Fruit fly (Drosophila melanogaster) whole organism, pupa: ENCODE results near the gene C15.

Source experiments
- CG10348 ChIP-seq: fragments of 200-800 bp; sonication (Bioruptor generic); IDR thresholded peaks from 2 replicates; pipeline ENCODE4 v1.3.6; 2022; ENCODE audit warnings: missing biosample characterization, missing genetic modification characterization
- CG12605 ChIP-seq: fragments of 200-800 bp; sonication (Bioruptor generic); IDR thresholded peaks from 2 replicates; pipeline ENCODE4 v1.3.6; 2022; ENCODE audit warnings: missing biosample characterization, missing genetic modification characterization
- CG13204 ChIP-seq: fragments of 200-800 bp; sonication (Bioruptor generic); optimal IDR thresholded peaks from 2 replicates; lab custom pipeline; 2018; ENCODE audit warnings: missing biosample characterization, mild to moderate bottlenecking, missing genetic modification characterization, moderate library complexity
- CG14655 ChIP-seq: fragments of 200-800 bp; sonication (Bioruptor generic); optimal IDR thresholded peaks from 3 replicates; lab custom pipeline; 2017; ENCODE audit warnings: mild to moderate bottlenecking, missing biosample characterization, missing genetic modification reagents, missing genetic modification characterization
- CG15710 ChIP-seq: fragments of 200-800 bp; sonication (Bioruptor generic); optimal IDR thresholded peaks from 2 replicates; lab custom pipeline; 2018; ENCODE audit warnings: missing biosample characterization, mild to moderate bottlenecking, missing genetic modification characterization, moderate library complexity
- CG17806 ChIP-seq: fragments of 200-800 bp; sonication (Bioruptor generic); optimal IDR thresholded peaks from 2 replicates; lab custom pipeline; 2018; ENCODE audit warnings: missing biosample characterization, mild to moderate bottlenecking, missing genetic modification characterization, moderate library complexity
- CG32121 ChIP-seq: fragments of 200-800 bp; sonication (Bioruptor generic); IDR thresholded peaks from 2 replicates; pipeline ENCODE4 v1.3.6; 2022; ENCODE audit warnings: missing biosample characterization, missing genetic modification characterization
- CG34367 ChIP-seq: fragments of 200-800 bp; sonication (Bioruptor generic); optimal IDR thresholded peaks from 2 replicates; lab custom pipeline; 2018; ENCODE audit warnings: missing biosample characterization, mild to moderate bottlenecking, missing genetic modification characterization
- CG4496 ChIP-seq: fragments of 200-800 bp; sonication (Bioruptor generic); IDR thresholded peaks from 3 replicates; pipeline ENCODE4 v1.3.6; 2022; ENCODE audit warnings: missing biosample characterization, missing genetic modification characterization
- CG8159 ChIP-seq: fragments of 200-800 bp; sonication (Bioruptor generic); optimal IDR thresholded peaks from 3 replicates; lab custom pipeline; 2018; ENCODE audit warnings: missing biosample characterization, mild to moderate bottlenecking, missing genetic modification characterization, moderate library complexity
- CG8301 ChIP-seq: fragments of 200-800 bp; sonication (Bioruptor generic); optimal IDR thresholded peaks from 2 replicates; lab custom pipeline; 2018; ENCODE audit warnings: missing biosample characterization, mild to moderate bottlenecking, missing genetic modification characterization
- CG9948 ChIP-seq: fragments of 200-800 bp; sonication (Bioruptor generic); optimal IDR thresholded peaks from 2 replicates; lab custom pipeline; 2018; ENCODE audit warnings: missing biosample characterization, mild to moderate bottlenecking, missing genetic modification characterization, moderate library complexity
- D1 ChIP-seq: fragments of 200-800 bp; sonication (Bioruptor generic); optimal IDR thresholded peaks from 2 replicates; lab custom pipeline; 2018; ENCODE audit warnings: missing biosample characterization, mild to moderate bottlenecking, missing genetic modification characterization, moderate library complexity
- EcR ChIP-seq: fragments of 200-800 bp; sonication (Bioruptor generic); optimal IDR thresholded peaks from 3 replicates; lab custom pipeline; 2019; ENCODE audit warnings: missing biosample characterization, missing genetic modification characterization, mild to moderate bottlenecking, moderate library complexity, missing genetic modification reagents
- Ets98B ChIP-seq: fragments of 200-800 bp; sonication (Bioruptor generic); IDR thresholded peaks from 2 replicates; pipeline ENCODE4 v1.3.6; 2022; ENCODE audit warnings: missing biosample characterization, missing genetic modification characterization
- Pif1A ChIP-seq: fragments of 200-800 bp; sonication (Bioruptor generic); optimal IDR thresholded peaks from 3 replicates; lab custom pipeline; 2016; ENCODE audit warnings: missing biosample characterization, missing genetic modification characterization
- Pif1B ChIP-seq: fragments of 200-800 bp; sonication (Bioruptor generic); optimal IDR thresholded peaks from 3 replicates; lab custom pipeline; 2016; ENCODE audit warnings: missing biosample characterization, missing genetic modification characterization
- Snoo ChIP-seq: fragments of 200-800 bp; sonication (Bioruptor generic); optimal IDR thresholded peaks from 3 replicates; lab custom pipeline; 2017; ENCODE audit warnings: missing biosample characterization, mild to moderate bottlenecking, missing genetic modification characterization, inconsistent platforms
- fd96Ca ChIP-seq: fragments of 200-800 bp; sonication (Bioruptor generic); IDR thresholded peaks from 3 replicates; pipeline ENCODE4 v1.3.6; 2022; ENCODE audit warnings: missing biosample characterization, missing genetic modification characterization
- gl ChIP-seq: fragments of 200-800 bp; sonication (Bioruptor generic); optimal IDR thresholded peaks from 2 replicates; lab custom pipeline; 2018; ENCODE audit warnings: missing biosample characterization, mild to moderate bottlenecking, missing genetic modification characterization
- rn ChIP-seq: fragments of 200-800 bp; sonication (Bioruptor generic); IDR thresholded peaks from 2 replicates; pipeline ENCODE4 v1.3.6; 2022; ENCODE audit warnings: missing biosample characterization, missing genetic modification characterization

Gene C15

DNA sequence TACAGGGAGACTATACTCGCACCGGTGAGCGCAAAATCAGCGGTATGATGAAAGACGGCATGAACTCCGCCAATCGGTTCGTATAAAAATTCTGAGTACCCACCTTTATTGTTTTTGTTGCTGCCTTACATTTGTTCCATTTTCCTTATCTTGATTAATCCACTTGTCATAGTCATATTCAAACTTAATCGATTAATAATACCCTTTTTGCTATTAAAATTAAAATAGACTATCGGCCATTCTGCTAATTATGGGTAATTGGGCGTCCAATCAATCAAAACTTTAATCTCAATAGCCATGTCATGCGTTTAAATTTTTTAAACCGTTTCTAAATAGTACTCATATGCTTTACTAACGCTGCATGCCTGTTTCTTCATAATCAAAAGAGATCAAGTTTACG, 24.8 kb downstream of the C15 start:
- TF ChIP-seq D1 (tag; lab: Kevin White, UChicago), result no peak
- TF ChIP-seq CG17806 (tag; lab: Kevin White, UChicago), result no peak
- no peak for TF ChIP-seq Pif1A
- TF ChIP-seq CG4496, result no peak
- TF ChIP-seq Ets98B (GFP tag; lab: Robert Waterston, UW), result no peak
- TF ChIP-seq CG13204 (GFP tag; lab: Kevin White, UChicago), result no peak
- no peak for TF ChIP-seq CG12605
- TF ChIP-seq CG34367, result no peak
- TF ChIP-seq fd96Ca (GFP tag; lab: Robert Waterston, UW), result no peak
- TF ChIP-seq Snoo (tag; lab: Kevin White, UChicago), result no peak
- TF ChIP-seq gl (tag; lab: Kevin White, UChicago), result no peak
- no peak for TF ChIP-seq CG10348 (GFP tag; lab: Robert Waterston, UW)
- TF ChIP-seq CG9948 (tag; lab: Kevin White, UChicago), result no peak
- no peak for TF ChIP-seq EcR (GFP tag; lab: Kevin White, UChicago)
- no peak for TF ChIP-seq rn (GFP tag; lab: Robert Waterston, UW)
- no peak for TF ChIP-seq CG8301 (tag; lab: Kevin White, UChicago)
- no peak for TF ChIP-seq CG14655 (GFP tag; lab: Kevin White, UChicago)
- TF ChIP-seq CG15710 (tag; lab: Kevin White, UChicago), result no peak
- TF ChIP-seq Pif1B, result no peak
- no peak for TF ChIP-seq CG8159 (tag; lab: Kevin White, UChicago)

dm6 chr3R:21528529-21528928, 28.7 kb downstream of the C15 start:
- TF ChIP-seq CG10348 (GFP tag; lab: Robert Waterston, UW), result no peak
- no peak for TF ChIP-seq EcR (GFP tag; lab: Kevin White, UChicago)
- TF ChIP-seq CG12605, result no peak
- no peak for TF ChIP-seq CG9948 (tag; lab: Kevin White, UChicago)
- no peak for TF ChIP-seq CG34367
- TF ChIP-seq gl (tag; lab: Kevin White, UChicago), result no peak
- no peak for TF ChIP-seq Pif1A
- no peak for TF ChIP-seq Ets98B (GFP tag; lab: Robert Waterston, UW)
- no peak for TF ChIP-seq CG8301 (tag; lab: Kevin White, UChicago)
- no peak for TF ChIP-seq Pif1B
- no peak for TF ChIP-seq Snoo (tag; lab: Kevin White, UChicago)

DNA sequence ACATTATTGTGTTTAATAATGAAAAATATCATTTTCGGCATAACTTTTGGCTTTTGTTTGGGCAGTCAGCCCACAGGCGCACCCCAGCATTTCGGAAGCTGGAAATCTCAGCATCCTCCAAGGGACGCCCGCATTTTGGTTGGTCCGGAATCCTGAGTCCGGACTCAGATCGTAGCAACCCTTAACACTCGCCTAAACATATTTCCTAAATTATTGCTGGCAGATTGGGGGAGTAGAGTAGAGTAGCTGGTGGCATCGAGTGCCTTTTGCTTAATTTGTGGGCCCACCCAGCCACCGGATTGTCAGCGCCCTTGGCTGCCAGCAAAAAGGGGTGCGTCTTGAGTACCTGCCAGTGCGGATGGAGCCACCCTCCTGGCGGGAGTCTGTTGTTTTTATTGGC, 34.5 kb downstream of the C15 start:
- TF ChIP-seq CG13204 (GFP tag; lab: Kevin White, UChicago) (no peak), D1 (tag; lab: Kevin White, UChicago) (no peak), Ets98B (GFP tag; lab: Robert Waterston, UW) (no peak), CG9948 (tag; lab: Kevin White, UChicago) (no peak), CG17806 (tag; lab: Kevin White, UChicago) (no peak), CG8301 (tag; lab: Kevin White, UChicago) (no peak), CG4496 (no peak), Pif1B (no peak), CG10348 (GFP tag; lab: Robert Waterston, UW) (no peak), CG32121 (no peak), Pif1A (no peak), fd96Ca (GFP tag; lab: Robert Waterston, UW) (no peak), CG15710 (tag; lab: Kevin White, UChicago) (no peak), gl (tag; lab: Kevin White, UChicago) (no peak)
- TF ChIP-seq, all 21 proteins: peak for 0

dm6 chr3R:21534697-21535676, 35.2 kb downstream of the C15 start:
- TF ChIP-seq Pif1A, result no peak
- TF ChIP-seq CG32121, result no peak
- no peak for TF ChIP-seq CG8159 (tag; lab: Kevin White, UChicago)
- no peak for TF ChIP-seq fd96Ca (GFP tag; lab: Robert Waterston, UW)
- TF ChIP-seq EcR (GFP tag; lab: Kevin White, UChicago), result no peak
- no peak for TF ChIP-seq Ets98B (GFP tag; lab: Robert Waterston, UW)
- no peak for TF ChIP-seq CG4496
- no peak for TF ChIP-seq CG10348 (GFP tag; lab: Robert Waterston, UW)
- no peak for TF ChIP-seq CG9948 (tag; lab: Kevin White, UChicago)
- no peak for TF ChIP-seq gl (tag; lab: Kevin White, UChicago)

DNA sequence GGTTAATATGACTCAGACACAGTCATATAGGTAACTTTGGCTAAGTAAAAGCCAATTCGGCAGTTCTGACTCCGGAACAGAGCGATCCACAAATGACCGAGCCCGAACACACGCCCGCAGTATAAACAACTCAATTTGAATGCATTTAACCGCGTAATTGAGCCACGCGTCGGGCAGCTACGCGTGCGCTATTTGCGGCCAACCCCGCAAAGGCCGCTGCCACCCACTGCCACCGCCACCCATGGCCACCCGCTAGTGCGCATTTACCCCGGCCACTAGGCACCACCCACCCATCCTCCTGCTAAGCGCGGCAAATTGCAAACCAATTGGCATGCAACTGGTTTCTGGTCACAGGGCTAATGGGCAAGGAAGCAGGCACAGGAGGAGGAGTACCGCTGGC, 44.3 kb downstream of the C15 start:
- TF ChIP-seq CG15710 (tag; lab: Kevin White, UChicago), result no peak
- no peak for TF ChIP-seq D1 (tag; lab: Kevin White, UChicago)
- no peak for TF ChIP-seq CG8159 (tag; lab: Kevin White, UChicago)
- TF ChIP-seq, all 21 proteins: peak for 0

DNA sequence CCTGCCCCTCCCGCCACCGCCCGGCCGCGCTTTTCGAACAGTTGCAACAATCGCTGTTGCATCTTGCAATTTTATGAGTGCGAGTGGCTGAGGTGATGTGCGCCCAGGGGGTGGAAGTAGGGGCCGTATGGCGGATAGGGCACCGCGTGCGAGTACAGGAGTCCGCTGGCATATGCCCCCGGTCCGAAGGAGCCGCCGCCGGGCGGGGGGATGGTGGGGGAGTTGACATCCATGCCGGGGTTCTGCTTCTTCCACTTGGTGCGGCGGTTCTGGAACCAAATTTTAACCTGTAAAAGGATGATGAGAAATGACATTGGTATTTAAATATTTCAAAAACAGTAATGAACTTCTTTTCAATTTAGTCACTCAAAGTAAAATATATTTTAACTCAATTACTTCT, 49.2 kb downstream of the C15 start:
- TF ChIP-seq gl (tag; lab: Kevin White, UChicago) (no peak), CG10348 (GFP tag; lab: Robert Waterston, UW) (no peak), CG4496 (no peak), Ets98B (GFP tag; lab: Robert Waterston, UW) (no peak), Snoo (tag; lab: Kevin White, UChicago) (no peak)
